Worm (Caenorhabditis elegans): ENCODE measurements around the gene F10C2.4.

DNA sequence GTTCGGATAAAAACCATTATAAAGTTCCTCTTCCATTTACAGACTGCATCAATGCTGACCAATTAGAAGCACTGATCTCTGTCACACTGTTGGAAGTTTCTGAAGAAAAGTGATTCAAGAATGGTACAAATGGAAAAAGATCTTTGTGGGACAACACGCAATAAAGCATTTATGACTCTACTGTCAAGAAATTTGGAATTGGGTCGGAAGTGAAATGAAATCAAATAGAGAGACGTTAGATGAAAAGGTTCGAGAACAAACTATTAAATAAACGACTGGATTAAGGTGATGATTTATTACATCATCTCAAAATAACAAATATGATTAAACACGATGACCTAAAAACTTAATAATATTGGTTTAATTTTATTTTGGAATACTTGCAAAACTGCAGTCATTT is 34.9 kb upstream of the F10C2.4 start, which contains the start of gene F57F5.3:
- TF ChIP-seq pes-1 (GFP tag; IDR thresholded peaks at IDR 0.05) (no peak), B0310.2 (tag; optimal IDR thresholded peaks at IDR 0.05) (no peak), ama-1 (optimal IDR thresholded peaks at IDR 0.05) (no peak), aly-1 (tag; optimal IDR thresholded peaks at IDR 0.05) (no peak), hmbx-1 (tag; optimal IDR thresholded peaks at IDR 0.05) (no peak), flt-1 (GFP tag; IDR thresholded peaks at IDR 0.05) (no peak), hnd-1 (tag; optimal IDR thresholded peaks at IDR 0.05) (no peak), ets-7 (tag; optimal IDR thresholded peaks at IDR 0.05) (no peak), scrt-1 (GFP tag; IDR thresholded peaks at IDR 0.05) (no peak), ceh-13 (GFP tag; optimal IDR thresholded peaks at IDR 0.05) (no peak), tbx-37 (GFP tag; conservative IDR thresholded peaks at IDR 0.05) (no peak), tra-4 (tag; optimal IDR thresholded peaks at IDR 0.05) (no peak), ceh-36 (tag; optimal IDR thresholded peaks at IDR 0.05) (no peak), sea-1 (GFP tag; conservative IDR thresholded peaks at IDR 0.05) (no peak)
